Fruit fly (Drosophila melanogaster): ENCODE data around the gene mub.

The mub gene

DNA sequence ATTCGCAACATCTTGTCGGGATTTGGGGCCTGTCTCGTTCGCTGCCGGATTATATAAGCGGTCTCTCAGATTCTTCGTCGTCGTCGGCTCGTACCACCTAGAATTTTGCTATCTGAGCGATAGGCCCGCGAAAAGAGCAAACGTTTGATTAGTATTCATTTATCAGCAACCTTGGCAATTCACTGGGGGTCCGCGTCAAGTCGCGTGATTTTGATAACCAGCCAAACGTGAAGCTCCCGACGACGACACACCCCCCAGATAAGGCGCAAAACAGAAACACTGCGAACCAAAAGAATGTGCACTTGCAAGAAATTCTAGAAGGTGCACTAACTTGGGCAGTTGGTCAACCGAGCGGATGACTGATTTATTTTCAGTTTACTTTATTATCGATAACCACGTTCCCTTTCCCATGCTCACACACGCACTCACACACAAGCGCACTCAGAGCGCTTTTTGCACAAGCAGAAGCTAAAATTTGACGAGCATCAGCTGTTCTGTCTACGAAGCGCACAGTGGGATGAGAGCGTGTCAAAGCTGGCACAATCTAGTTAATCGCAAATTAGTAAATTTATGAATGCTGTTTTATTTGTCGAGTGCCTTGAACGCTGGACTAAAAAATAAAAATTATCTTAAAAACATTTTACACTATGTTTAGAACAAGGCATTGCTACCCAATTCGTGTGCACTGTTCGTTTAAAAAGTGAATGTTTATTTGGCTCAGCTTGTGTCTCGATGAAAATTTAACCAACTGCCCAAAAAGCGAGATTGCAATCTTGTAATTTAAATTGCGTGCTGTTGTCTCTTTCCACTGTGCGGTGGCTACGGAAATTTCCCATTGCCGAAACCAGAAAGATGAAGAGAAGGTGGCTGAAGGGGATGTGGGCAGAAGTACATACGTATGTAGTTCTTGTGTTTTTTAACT is 4.6 kb upstream of the mub start (continued):
- TF ChIP-seq Stat92E (GFP tag; optimal IDR thresholded peaks at IDR 0.05) (no peak), fd96Cb (tag; optimal IDR thresholded peaks at IDR 0.05) (peak; percentile 93), CG12942 (GFP tag; optimal IDR thresholded peaks at IDR 0.05) (peak; percentile 88), CG9797 (GFP tag; optimal IDR thresholded peaks at IDR 0.05) (peak; percentile 9), CG1233 (GFP tag; optimal IDR thresholded peaks at IDR 0.05) (peak; percentile 93), Oaz (GFP tag; IDR thresholded peaks at IDR 0.05) (peak; percentile 84), CG33557 (GFP tag; optimal IDR thresholded peaks at IDR 0.05) (peak; percentile 64), Xbp1 (GFP tag; optimal IDR thresholded peaks at IDR 0.05) (peak; percentile 92), cato (GFP tag; optimal IDR thresholded peaks at IDR 0.05; ENCODE audit: borderline replicate concordance) (peak; percentile 80), unpg (GFP tag; optimal IDR thresholded peaks at IDR 0.05) (peak; percentile 93), CG1603 (tag; optimal IDR thresholded peaks at IDR 0.05) (peak; percentile 91), Dp (GFP tag; optimal IDR thresholded peaks at IDR 0.05) (no peak), CG1647 (GFP tag; optimal IDR thresholded peaks at IDR 0.05) (peak; percentile 96), CG31441 (GFP tag; IDR thresholded peaks at IDR 0.05) (peak; percentile 98), slp2 (GFP tag; optimal IDR thresholded peaks at IDR 0.05) (peak; percentile 95), CG10959 (GFP tag; IDR thresholded peaks at IDR 0.05) (peak; percentile 79), Neu2 (GFP tag; optimal IDR thresholded peaks at IDR 0.05; ENCODE audit: borderline replicate concordance) (peak; percentile 73), Eip74EF (GFP tag; optimal IDR thresholded peaks at IDR 0.05) (peak in 1 of 2 experiments; percentile 93), grau (tag; optimal IDR thresholded peaks at IDR 0.05) (peak; percentile 92), sima (GFP tag; optimal IDR thresholded peaks at IDR 0.05) (peak; percentile 80), YL-1 (GFP tag; optimal IDR thresholded peaks at IDR 0.05) (peak; percentile 63), ac (GFP tag; optimal IDR thresholded peaks at IDR 0.05) (peak; percentile 65), onecut (GFP tag; IDR thresholded peaks at IDR 0.05) (peak; percentile 85), dati (GFP tag; IDR thresholded peaks at IDR 0.05) (peak; percentile 61; the same call in 1 of the 2 replicates), klu (GFP tag; IDR thresholded peaks at IDR 0.05) (peak; percentile 78), CG7987 (GFP tag; optimal IDR thresholded peaks at IDR 0.05) (peak; percentile 69), CG9609 (GFP tag; optimal IDR thresholded peaks at IDR 0.05) (peak; percentile 86), dmrt11E (tag; optimal IDR thresholded peaks at IDR 0.05) (peak; percentile 82), yki (optimal IDR thresholded peaks at IDR 0.05) (no peak), dysf (GFP tag; IDR thresholded peaks at IDR 0.05) (peak; percentile 95), CG15269 (tag; optimal IDR thresholded peaks at IDR 0.05) (peak; percentile 94), CG10543 (GFP tag; optimal IDR thresholded peaks at IDR 0.05) (peak; percentile 94), CG30403 (GFP tag; optimal IDR thresholded peaks at IDR 0.05) (peak; percentile 95), mld (GFP tag; IDR thresholded peaks at IDR 0.05; ENCODE audit: partially characterized antibody) (0 out of 3 replicates have a peak, but pooled peaks have one; percentile 30), TFAM (GFP tag; optimal IDR thresholded peaks at IDR 0.05) (peak; percentile 61), Optix (GFP tag; IDR thresholded peaks at IDR 0.05) (peak; percentile 88), esg (GFP tag; conservative IDR thresholded peaks at IDR 0.05) (peak; percentile 87), Dip3 (GFP tag; optimal IDR thresholded peaks at IDR 0.05) (peak; percentile 94), Doc3 (GFP tag; IDR thresholded peaks at IDR 0.05; ENCODE audit: partially characterized antibody) (no peak), zfh1 (GFP tag; IDR thresholded peaks at IDR 0.05) (peak; percentile 94), CG31388 (GFP tag; optimal IDR thresholded peaks at IDR 0.05) (peak; percentile 83), zen (tag; optimal IDR thresholded peaks at IDR 0.05) (peak; percentile 80), crol (GFP tag; IDR thresholded peaks at IDR 0.05) (no peak), exex (tag; optimal IDR thresholded peaks at IDR 0.05) (peak; percentile 57), Atf-2 (GFP tag; optimal IDR thresholded peaks at IDR 0.05) (peak; percentile 93), Ada2b (GFP tag; IDR thresholded peaks at IDR 0.05) (peak; percentile 84), CG8478 (optimal IDR thresholded peaks at IDR 0.05) (no peak), Ets97D (GFP tag; optimal IDR thresholded peaks at IDR 0.05) (peak; percentile 80)

All from whole organism, embryonic.